Worm (Caenorhabditis elegans) whole organism, L4 larva: ENCODE measurements around the gene ddo-2.

Source experiments
- ama-1 ChIP-seq: fragments of 150-350 bp; optimal IDR thresholded peaks from 2 replicates; lab custom pipeline; 2014; ENCODE audit warnings: inconsistent platforms, mixed read lengths
- nhr-10 ChIP-seq: fragments of 150-350 bp; optimal IDR thresholded peaks from 2 replicates; lab custom pipeline; 2014; ENCODE audit warnings: missing biosample characterization, missing genetic modification characterization
- nhr-28 ChIP-seq: fragments of 150-350 bp; optimal IDR thresholded peaks from 2 replicates; lab custom pipeline; 2014; ENCODE audit warnings: missing biosample characterization, missing genetic modification characterization

DNA sequence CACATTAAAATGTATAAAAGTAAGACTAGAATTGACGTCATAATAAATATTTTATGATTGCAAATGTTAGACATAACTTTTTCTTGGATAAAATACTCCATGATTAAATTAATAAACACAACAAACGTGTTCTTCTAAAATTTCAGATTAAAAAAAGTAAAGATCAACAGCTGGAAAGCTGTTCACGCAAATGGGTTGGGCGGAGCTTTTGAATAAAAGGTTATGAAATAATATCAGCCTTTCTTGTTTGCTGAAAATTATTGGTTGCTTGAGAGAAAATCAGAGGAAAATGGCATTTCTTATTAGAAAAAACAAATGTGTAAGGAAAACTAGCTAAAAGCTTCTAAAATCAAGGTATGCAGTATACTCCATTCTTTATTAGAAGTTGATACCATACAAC is 47.8 kb downstream of the ddo-2 start, which contains the start of gene C02H6.3:
- TF ChIP-seq nhr-28 (tag; lab: Kevin White, UChicago) (no peak), ama-1 (lab: Kevin White, UChicago) (no peak), nhr-10 (tag; lab: Kevin White, UChicago) (no peak)
